Worm (Caenorhabditis elegans): Measurements from ENCODE around the gene C25G4.2.
"Not testable (repeated sequence)": the region's sequence is repeated elsewhere in the genome, so short reads cannot be mapped to it uniquely, and the experiment has no call there.

The C25G4.2 gene

ce11 chrIV:12443936-12444335 lies at the start of gene C25G4.2:
Gene C25G4.2 (minus strand): TSS chrIV:12444035.
- no peak for TF ChIP-seq tra-4 (tag; optimal IDR thresholded peaks at IDR 0.05)
- TF ChIP-seq aly-1 (tag; optimal IDR thresholded peaks at IDR 0.05) = no peak
- no peak for TF ChIP-seq ceh-36 (tag; optimal IDR thresholded peaks at IDR 0.05)
- no peak for TF ChIP-seq ceh-13 (GFP tag; optimal IDR thresholded peaks at IDR 0.05)
- TF ChIP-seq hmg-4 (GFP tag; optimal IDR thresholded peaks at IDR 0.05) = no peak
- TF ChIP-seq tbx-37 (GFP tag; conservative IDR thresholded peaks at IDR 0.05) = no peak
- no peak for TF ChIP-seq scrt-1 (GFP tag; IDR thresholded peaks at IDR 0.05)

DNA sequence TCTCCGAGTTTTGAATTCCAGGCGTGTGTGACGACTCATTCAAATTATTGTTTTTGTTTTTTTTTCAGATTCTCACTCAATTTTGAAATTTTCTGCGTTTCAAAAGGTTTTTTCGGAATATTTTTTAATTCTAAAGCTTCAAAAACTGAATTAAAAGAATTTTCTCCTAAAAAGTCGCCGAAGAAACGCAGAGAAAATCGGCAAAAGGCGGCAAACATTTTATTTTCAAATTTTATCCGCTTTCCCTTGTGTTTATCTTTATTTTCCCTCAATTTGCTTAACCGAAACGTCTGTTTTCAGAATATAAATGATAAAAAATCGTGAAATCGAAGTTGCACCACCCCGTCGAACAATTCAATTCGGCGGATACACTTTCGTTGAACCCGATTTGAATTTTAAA lies 46.7 kb upstream of the C25G4.2 start, which contains the start of gene him-6:
him-6 (plus strand) TSS at position 301 of the 400 bp plus-strand sequence.
- TF ChIP-seq tbx-37 (GFP tag; conservative IDR thresholded peaks at IDR 0.05) (no peak), ceh-13 (GFP tag; optimal IDR thresholded peaks at IDR 0.05) (no peak), hmg-4 (GFP tag; optimal IDR thresholded peaks at IDR 0.05) (no peak), flt-1 (GFP tag; IDR thresholded peaks at IDR 0.05) (no peak), scrt-1 (GFP tag; IDR thresholded peaks at IDR 0.05) (no peak), B0310.2 (tag; optimal IDR thresholded peaks at IDR 0.05) (no peak), tbx-11 (GFP tag; IDR thresholded peaks at IDR 0.05) (no peak)

DNA sequence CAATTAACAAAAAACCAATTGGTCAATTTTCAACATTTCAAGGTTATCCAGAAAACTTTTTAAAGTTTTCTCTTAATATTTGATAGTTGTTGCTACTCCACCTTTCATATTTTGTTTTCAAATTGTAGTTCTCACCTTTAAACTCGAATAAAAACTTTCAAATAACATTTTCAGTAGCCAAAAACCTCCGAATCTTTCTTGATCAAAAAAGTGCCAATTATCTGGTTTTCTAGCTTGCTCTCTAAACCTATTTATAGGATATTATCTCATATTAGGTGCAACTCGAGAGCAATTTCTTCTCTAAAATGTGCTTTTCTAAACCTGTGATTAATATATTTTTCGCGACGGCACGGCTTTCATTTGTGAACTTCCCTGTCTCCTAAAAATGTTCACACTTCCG lies 43.4 kb upstream of the C25G4.2 start, which contains the start of gene sru-26:
sru-26 (plus strand) TSS at position 301 of the 400 bp plus-strand sequence.
- no peak for TF ChIP-seq tbx-11 (GFP tag; IDR thresholded peaks at IDR 0.05)
- TF ChIP-seq tbx-37 (GFP tag; conservative IDR thresholded peaks at IDR 0.05) = no peak

- TF ChIP-seq sea-1 (GFP tag; conservative IDR thresholded peaks at IDR 0.05); aly-1 (tag; optimal IDR thresholded peaks at IDR 0.05); ama-1 (optimal IDR thresholded peaks at IDR 0.05): not testable (repeated sequence)
These were observed 40.6 kb upstream of the C25G4.2 start, which contains the start of gene T04A11.4 for ce11 chrIV:12484479-12484878. Gene T04A11.4 (minus strand): TSS chrIV:12484579.

ce11 chrIV:12478711-12479110 lies 34.9 kb upstream of the C25G4.2 start, which contains the start of gene igdb-1:
Gene igdb-1 (plus strand): TSS chrIV:12479011.
- TF ChIP-seq pes-1 (GFP tag; IDR thresholded peaks at IDR 0.05); tbx-37 (GFP tag; conservative IDR thresholded peaks at IDR 0.05); F13C5.2 (tag; optimal IDR thresholded peaks at IDR 0.05): not testable (repeated sequence)

DNA sequence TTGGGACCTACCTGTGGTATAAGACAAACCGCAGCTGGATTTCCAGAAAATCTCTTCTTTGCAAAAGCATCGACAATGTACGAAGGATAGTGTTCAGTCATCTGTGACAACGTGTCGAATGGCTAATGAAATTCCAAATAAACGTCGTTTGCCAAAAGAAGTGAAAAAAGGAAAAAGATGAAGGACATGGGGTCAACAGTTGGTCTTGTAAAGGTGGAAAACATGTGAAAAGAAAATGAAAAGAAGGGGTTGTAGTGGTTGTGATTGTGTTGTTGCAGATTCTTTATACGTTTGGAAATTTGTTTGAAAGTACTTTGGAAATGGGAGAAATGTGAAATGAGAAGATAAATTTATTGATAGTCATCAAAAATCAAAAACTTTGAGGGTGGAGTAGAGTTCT lies 33.1 kb upstream of the C25G4.2 start, which contains the start of gene T04A11.1:
T04A11.1 (minus strand) TSS at position 101 of the 400 bp plus-strand sequence.
- TF ChIP-seq flt-1 (GFP tag; IDR thresholded peaks at IDR 0.05); scrt-1 (GFP tag; IDR thresholded peaks at IDR 0.05); hnd-1 (tag; optimal IDR thresholded peaks at IDR 0.05): not testable (repeated sequence)

DNA sequence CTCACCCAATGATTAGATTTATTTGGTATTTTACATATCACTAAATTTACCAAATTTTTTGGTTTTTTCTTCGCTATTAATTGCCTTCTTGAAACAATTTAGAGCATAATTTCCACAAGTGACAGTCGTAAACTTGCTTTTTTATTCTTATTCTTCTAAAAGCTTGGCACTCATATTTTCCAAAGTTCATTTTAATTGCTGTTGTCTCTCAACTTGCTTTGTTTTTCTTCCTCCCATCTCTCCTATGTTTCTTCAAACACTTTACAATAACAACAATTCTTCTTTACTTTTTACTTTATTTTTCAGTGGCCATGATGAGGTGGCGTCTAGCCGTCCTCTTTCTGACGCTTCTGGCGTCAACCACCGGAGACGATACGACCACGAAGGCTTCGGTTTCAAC lies 24.5 kb upstream of the C25G4.2 start, which contains the start of gene igdb-2:
igdb-2 (plus strand) TSS at position 301 of the 400 bp plus-strand sequence.
- TF ChIP-seq pes-1 (GFP tag; IDR thresholded peaks at IDR 0.05) (no peak), hnd-1 (tag; optimal IDR thresholded peaks at IDR 0.05) (no peak), tbx-11 (GFP tag; IDR thresholded peaks at IDR 0.05) (no peak), tbx-37 (GFP tag; conservative IDR thresholded peaks at IDR 0.05) (no peak), hmbx-1 (tag; optimal IDR thresholded peaks at IDR 0.05) (no peak), tra-4 (tag; optimal IDR thresholded peaks at IDR 0.05) (no peak), ama-1 (optimal IDR thresholded peaks at IDR 0.05) (no peak)

ce11 chrIV:12467761-12468160 lies 23.9 kb upstream of the C25G4.2 start:
- no peak for TF ChIP-seq scrt-1 (GFP tag; IDR thresholded peaks at IDR 0.05)
- TF ChIP-seq B0310.2 (tag; optimal IDR thresholded peaks at IDR 0.05) = no peak

ce11 chrIV:12464822-12465221 lies 21.0 kb upstream of the C25G4.2 start:
- TF ChIP-seq ceh-13 (GFP tag; optimal IDR thresholded peaks at IDR 0.05) (no peak), sea-1 (GFP tag; conservative IDR thresholded peaks at IDR 0.05) (no peak), hmbx-1 (tag; optimal IDR thresholded peaks at IDR 0.05) (no peak), scrt-1 (GFP tag; IDR thresholded peaks at IDR 0.05) (no peak), ets-7 (tag; optimal IDR thresholded peaks at IDR 0.05) (no peak), tbx-37 (GFP tag; conservative IDR thresholded peaks at IDR 0.05) (no peak), pes-1 (GFP tag; IDR thresholded peaks at IDR 0.05) (no peak), aly-1 (tag; optimal IDR thresholded peaks at IDR 0.05) (no peak), tra-4 (tag; optimal IDR thresholded peaks at IDR 0.05) (no peak), tbx-11 (GFP tag; IDR thresholded peaks at IDR 0.05) (no peak), hmg-4 (GFP tag; optimal IDR thresholded peaks at IDR 0.05) (no peak), ceh-36 (tag; optimal IDR thresholded peaks at IDR 0.05) (no peak), flt-1 (GFP tag; IDR thresholded peaks at IDR 0.05) (no peak), hnd-1 (tag; optimal IDR thresholded peaks at IDR 0.05) (no peak), B0310.2 (tag; optimal IDR thresholded peaks at IDR 0.05) (no peak), F13C5.2 (tag; optimal IDR thresholded peaks at IDR 0.05) (no peak), ama-1 (optimal IDR thresholded peaks at IDR 0.05) (no peak)

DNA sequence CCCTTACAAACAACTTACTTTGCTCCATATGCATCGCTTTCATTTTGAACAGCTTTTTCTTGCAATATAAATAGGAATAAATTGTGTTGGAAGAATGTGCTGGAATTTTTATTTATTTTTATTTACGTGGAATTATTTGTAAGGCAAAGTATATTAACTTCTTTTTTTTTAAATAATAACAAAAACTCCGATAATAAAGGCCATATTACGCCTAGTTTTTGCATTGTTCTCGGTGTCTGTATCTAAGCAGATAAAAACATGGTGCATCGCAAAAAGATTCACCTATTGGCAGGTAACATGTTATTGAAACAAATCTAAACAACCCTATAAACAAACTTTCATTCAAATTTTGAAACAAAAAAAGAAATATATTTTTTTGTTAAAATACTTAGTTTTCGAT lies 19.5 kb upstream of the C25G4.2 start, which contains the start of gene C25G4.8:
C25G4.8 (minus strand) TSS at position 101 of the 400 bp plus-strand sequence.
- TF ChIP-seq tra-4 (tag; optimal IDR thresholded peaks at IDR 0.05) (no peak), ceh-13 (GFP tag; optimal IDR thresholded peaks at IDR 0.05) (no peak), aly-1 (tag; optimal IDR thresholded peaks at IDR 0.05) (no peak)

All from whole organism, early embryonic.